Worm (Caenorhabditis elegans): ENCODE measurements around the gene oac-30.

oac-30 gene

DNA sequence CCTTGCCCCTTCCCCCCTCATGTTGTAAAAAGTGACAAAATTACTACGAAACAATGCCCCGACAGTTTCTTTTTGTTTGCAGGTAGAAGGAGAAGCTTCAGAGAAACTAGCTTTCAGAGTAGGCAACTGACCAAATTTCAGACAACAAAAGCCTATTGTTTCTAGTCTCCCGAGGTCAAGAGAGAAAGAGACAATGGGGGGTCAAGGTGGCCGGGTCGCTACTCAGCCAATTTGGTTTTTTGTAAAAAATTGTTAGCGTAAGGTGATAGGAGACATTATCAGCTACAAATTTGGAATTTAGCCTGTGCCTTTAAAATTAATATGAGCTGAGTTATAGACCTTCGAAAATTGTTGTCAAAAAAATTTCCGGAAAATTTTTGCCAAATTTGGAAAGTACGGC lies 31.7 kb downstream of the oac-30 start:
- TF ChIP-seq B0310.2 (tag; optimal IDR thresholded peaks at IDR 0.05), result no peak

DNA sequence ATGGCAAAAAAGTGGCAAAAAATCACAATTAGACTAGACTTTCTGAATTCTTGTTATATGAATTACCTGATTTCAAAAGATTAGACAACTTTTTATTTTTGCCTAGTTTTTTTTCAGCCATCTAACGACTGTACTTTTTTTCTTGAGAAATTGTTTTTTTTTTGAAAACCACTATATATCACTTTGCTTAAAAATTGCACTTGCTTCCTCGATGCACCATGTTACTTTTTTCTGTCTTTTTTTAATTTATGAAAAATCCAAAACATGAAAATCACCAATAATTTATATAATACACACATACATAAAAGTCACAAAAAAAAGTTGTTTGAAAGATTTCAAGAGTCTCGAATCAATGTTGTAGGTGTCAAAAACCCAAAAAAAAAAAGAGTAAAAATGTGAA lies 33.7 kb downstream of the oac-30 start:
- no peak for TF ChIP-seq hmbx-1 (tag; optimal IDR thresholded peaks at IDR 0.05)
- no peak for TF ChIP-seq tbx-37 (GFP tag; conservative IDR thresholded peaks at IDR 0.05)
- no peak for TF ChIP-seq scrt-1 (GFP tag; IDR thresholded peaks at IDR 0.05)
- TF ChIP-seq ceh-36 (tag; optimal IDR thresholded peaks at IDR 0.05), result no peak
- no peak for TF ChIP-seq tbx-11 (GFP tag; IDR thresholded peaks at IDR 0.05)

ce11 chrII:1228943-1229342 lies 37.7 kb downstream of the oac-30 start:
- TF ChIP-seq scrt-1 (GFP tag; IDR thresholded peaks at IDR 0.05), result no peak
- TF ChIP-seq tbx-11 (GFP tag; IDR thresholded peaks at IDR 0.05), result no peak
- no peak for TF ChIP-seq hmbx-1 (tag; optimal IDR thresholded peaks at IDR 0.05)

- TF ChIP-seq pes-1 (GFP tag; IDR thresholded peaks at IDR 0.05) (no peak), ceh-13 (GFP tag; optimal IDR thresholded peaks at IDR 0.05) (no peak), aly-1 (tag; optimal IDR thresholded peaks at IDR 0.05) (no peak)
Observed at ce11 chrII:1217269-1217668, 49.4 kb downstream of the oac-30 start.

ce11 chrII:1214627-1215026 lies 52.1 kb downstream of the oac-30 start:
- TF ChIP-seq aly-1 (tag; optimal IDR thresholded peaks at IDR 0.05), result no peak
